Worm (Caenorhabditis elegans) whole organism, young adult: ENCODE results near the gene Y39A3CL.4.

Experiments
- F33H1.4 ChIP-seq: fragments of 200-800 bp; sonication (Bioruptor generic); IDR thresholded peaks from 2 replicates; pipeline ENCODE4 v1.3.6; 2022; ENCODE audit warnings: missing genetic modification reagents, missing genetic modification characterization, missing compliant biosample characterization
- F49E8.2 ChIP-seq: sonication (generic microtip); optimal IDR thresholded peaks from 3 replicates; lab custom pipeline; 2017; ENCODE audit warnings: missing genetic modification characterization, mild to moderate bottlenecking, missing compliant biosample characterization, antibody characterized with exemption, moderate library complexity; ENCODE audit not compliant: insufficient read depth
- F57A8.1 ChIP-seq: fragments of 200-800 bp; sonication (Bioruptor generic); optimal IDR thresholded peaks from 2 replicates; lab custom pipeline; 2018; ENCODE audit warnings: mild to moderate bottlenecking, missing genetic modification characterization, moderate library complexity, missing compliant biosample characterization
- T26A5.8 ChIP-seq: sonication (generic microtip); optimal IDR thresholded peaks from 2 replicates; lab custom pipeline; 2016; ENCODE audit warnings: missing genetic modification characterization, missing compliant biosample characterization
- Y53F4B.3 ChIP-seq: fragments of 200-800 bp; sonication (Bioruptor generic); IDR thresholded peaks from 2 replicates; pipeline ENCODE4 v1.3.6; 2022; ENCODE audit warnings: missing genetic modification reagents, missing genetic modification characterization, missing compliant biosample characterization
- Y67H2A.10 ChIP-seq: fragments of 200-800 bp; sonication (Bioruptor generic); conservative IDR thresholded peaks from 2 replicates; pipeline ENCODE4 v1.3.6; 2022; ENCODE audit warnings: missing genetic modification reagents, missing genetic modification characterization, missing compliant biosample characterization
- akir-1 ChIP-seq: fragments of 200-800 bp; sonication (Bioruptor generic); optimal IDR thresholded peaks from 2 replicates; lab custom pipeline; 2018; ENCODE audit warnings: mild to moderate bottlenecking, missing genetic modification characterization, moderate library complexity, missing compliant biosample characterization
- ama-1 ChIP-seq, 3 experiments: fragments of 150-350 bp in 1 of 3; sonication (generic microtip) in 2 of 3; optimal IDR thresholded peaks; 2 replicates each; lab custom pipeline; 2014 to 2018; ENCODE audit warnings: missing biosample characterization in 2 of 3, missing genetic modification characterization in 2 of 3, missing genetic modification reagents in 2 of 3
- aptf-2 ChIP-seq: fragments of 200-800 bp; sonication (Bioruptor generic); conservative IDR thresholded peaks from 2 replicates; pipeline ENCODE4 v1.3.6; 2022; ENCODE audit warnings: missing genetic modification reagents, missing genetic modification characterization, missing compliant biosample characterization
- attf-6 ChIP-seq: fragments of 200-800 bp; sonication (Bioruptor generic); IDR thresholded peaks from 2 replicates; pipeline ENCODE4 v1.3.6; 2022; ENCODE audit warnings: missing genetic modification reagents, missing genetic modification characterization, missing compliant biosample characterization
- cebp-2 ChIP-seq: fragments of 200-800 bp; sonication (Bioruptor generic); IDR thresholded peaks from 2 replicates; pipeline ENCODE4 v1.3.6; 2022; ENCODE audit warnings: missing genetic modification characterization, missing compliant biosample characterization
- chd-7 ChIP-seq: sonication (generic microtip); optimal IDR thresholded peaks from 2 replicates; lab custom pipeline; 2016; ENCODE audit warnings: mild to moderate bottlenecking, missing genetic modification characterization, moderate library complexity, missing compliant biosample characterization
- dox-1 ChIP-seq: fragments of 200-800 bp; sonication (Bioruptor generic); IDR thresholded peaks from 2 replicates; pipeline ENCODE4 v1.3.6; 2022; ENCODE audit warnings: missing genetic modification reagents, missing genetic modification characterization, missing compliant biosample characterization
- dpl-1 ChIP-seq: fragments of 150-350 bp; optimal IDR thresholded peaks from 2 replicates; lab custom pipeline; 2014; ENCODE audit warnings: missing biosample characterization, missing genetic modification reagents, missing genetic modification characterization
- egl-44 ChIP-seq: fragments of 200-800 bp; sonication (Bioruptor generic); IDR thresholded peaks from 2 replicates; pipeline ENCODE4 v1.3.6; 2022; ENCODE audit warnings: missing genetic modification reagents, missing genetic modification characterization, missing compliant biosample characterization
- egrh-3 ChIP-seq: fragments of 200-800 bp; sonication (Bioruptor generic); IDR thresholded peaks from 2 replicates; pipeline ENCODE4 v1.3.6; 2022; ENCODE audit warnings: missing genetic modification reagents, missing genetic modification characterization, missing compliant biosample characterization
- fkh-3 ChIP-seq: sonication (generic microtip); optimal IDR thresholded peaks from 2 replicates; lab custom pipeline; 2016; ENCODE audit warnings: mild to moderate bottlenecking, missing genetic modification characterization, missing compliant biosample characterization
- let-526 ChIP-seq: fragments of 200-800 bp; sonication (Bioruptor generic); IDR thresholded peaks from 2 replicates; pipeline ENCODE4 v1.3.6; 2022; ENCODE audit warnings: missing genetic modification reagents, missing genetic modification characterization, missing compliant biosample characterization
- lin-26 ChIP-seq: fragments of 200-800 bp; sonication (Bioruptor generic); IDR thresholded peaks from 2 replicates; pipeline ENCODE4 v1.3.6; 2022; ENCODE audit warnings: missing genetic modification reagents, missing genetic modification characterization, missing compliant biosample characterization
- lin-40 ChIP-seq: sonication (generic microtip); optimal IDR thresholded peaks from 2 replicates; lab custom pipeline; 2016; ENCODE audit warnings: missing genetic modification characterization, mild to moderate bottlenecking, missing compliant biosample characterization, missing genotype, missing genetic modification reagents
- madf-3 ChIP-seq: fragments of 200-800 bp; sonication (Bioruptor generic); IDR thresholded peaks from 2 replicates; pipeline ENCODE4 v1.3.6; 2022; ENCODE audit warnings: missing genetic modification reagents, missing genetic modification characterization, missing compliant biosample characterization
- madf-6 ChIP-seq: fragments of 200-800 bp; sonication (Bioruptor generic); IDR thresholded peaks from 2 replicates; pipeline ENCODE4 v1.3.6; 2022; ENCODE audit warnings: missing genetic modification reagents, missing genetic modification characterization, missing compliant biosample characterization
- mes-4 ChIP-seq: sonication (generic microtip); optimal IDR thresholded peaks from 2 replicates; lab custom pipeline; 2016; ENCODE audit warnings: missing genotype, missing genetic modification characterization, missing compliant biosample characterization
- mxl-1 ChIP-seq: sonication (generic microtip); optimal IDR thresholded peaks from 2 replicates; lab custom pipeline; 2016; ENCODE audit warnings: missing genetic modification characterization, missing compliant biosample characterization
- nhr-80 ChIP-seq: sonication (generic microtip); optimal IDR thresholded peaks from 2 replicates; lab custom pipeline; 2016; ENCODE audit warnings: missing genetic modification characterization, missing compliant biosample characterization
- rpc-1 ChIP-seq, 2 experiments: fragments of 150-350 bp in 1 of 2; sonication (generic microtip) in 1 of 2; optimal IDR thresholded peaks; 2 replicates each; lab custom pipeline; 2014 to 2018; ENCODE audit warnings: missing biosample characterization in 1 of 2, missing genetic modification characterization in 1 of 2, missing genetic modification reagents in 1 of 2, missing genotype in 1 of 2
- snpc-1.3 ChIP-seq: sonication (generic microtip); optimal IDR thresholded peaks from 2 replicates; lab custom pipeline; 2017; ENCODE audit warnings: missing genetic modification characterization, mild to moderate bottlenecking, missing compliant biosample characterization, antibody characterized with exemption, moderate library complexity, missing genotype, missing genetic modification reagents; ENCODE audit not compliant: insufficient read depth
- sptf-2 ChIP-seq: fragments of 200-800 bp; sonication (Bioruptor generic); optimal IDR thresholded peaks from 2 replicates; lab custom pipeline; 2018; ENCODE audit warnings: mild to moderate bottlenecking, missing genetic modification characterization, missing compliant biosample characterization
- zfh-2 ChIP-seq: fragments of 200-800 bp; sonication (Bioruptor generic); conservative IDR thresholded peaks from 2 replicates; pipeline ENCODE4 v1.3.6; 2022; ENCODE audit warnings: missing genetic modification reagents, missing genetic modification characterization, missing compliant biosample characterization
- ztf-6 ChIP-seq: fragments of 200-800 bp; sonication (Bioruptor generic); IDR thresholded peaks from 2 replicates; pipeline ENCODE4 v1.3.6; 2022; ENCODE audit warnings: missing genetic modification reagents, missing genetic modification characterization, missing compliant biosample characterization

The Y39A3CL.4 gene

DNA sequence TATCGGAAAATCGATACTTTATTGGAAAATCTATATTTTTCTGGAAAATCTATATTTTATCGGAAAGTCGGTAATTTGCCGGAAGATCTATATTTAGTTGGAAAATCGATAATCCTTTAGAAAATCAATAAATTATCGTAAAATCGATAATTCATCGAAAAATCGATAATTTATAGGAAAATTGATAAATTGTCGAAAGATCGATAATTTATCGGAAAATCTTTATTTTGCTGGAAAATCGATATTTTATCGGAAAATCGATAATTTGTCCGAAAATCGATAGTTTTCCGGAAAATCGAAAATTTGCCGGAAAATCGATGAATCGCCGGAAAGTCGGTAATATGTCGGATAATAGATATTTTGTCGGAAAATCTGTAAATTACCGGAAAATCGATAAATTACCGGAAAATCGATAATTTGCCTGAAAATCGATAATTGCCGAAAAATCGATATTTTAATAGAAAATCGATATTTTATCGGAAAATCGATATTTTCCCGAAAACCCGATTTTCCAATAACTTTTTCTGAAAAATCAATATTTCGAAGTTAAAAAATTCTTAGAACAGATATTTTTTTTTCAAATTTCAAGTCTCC, 27.6 kb upstream of the Y39A3CL.4 start:
- TF ChIP-seq mes-4 (tag; lab: Kevin White, UChicago) = no peak
- TF ChIP-seq F33H1.4 (GFP tag; lab: Robert Waterston, UW) = no peak
- no peak for TF ChIP-seq F49E8.2 (tag; lab: Kevin White, UChicago)
- no peak for TF ChIP-seq dpl-1 (GFP tag; lab: Kevin White, UChicago)
- TF ChIP-seq nhr-80 (tag; lab: Kevin White, UChicago) = no peak
- no peak for TF ChIP-seq akir-1 (GFP tag; lab: Kevin White, UChicago)
- TF ChIP-seq ztf-6 (GFP tag; lab: Robert Waterston, UW) = no peak
- TF ChIP-seq let-526 = no peak
- TF ChIP-seq attf-6 (GFP tag; lab: Robert Waterston, UW) = no peak
- TF ChIP-seq mxl-1 (tag; lab: Kevin White, UChicago) = no peak
- no peak for TF ChIP-seq lin-40 (tag; lab: Kevin White, UChicago)
- TF ChIP-seq lin-26 (GFP tag; lab: Robert Waterston, UW) = no peak
- TF ChIP-seq, all 124 proteins: peak for 0

DNA sequence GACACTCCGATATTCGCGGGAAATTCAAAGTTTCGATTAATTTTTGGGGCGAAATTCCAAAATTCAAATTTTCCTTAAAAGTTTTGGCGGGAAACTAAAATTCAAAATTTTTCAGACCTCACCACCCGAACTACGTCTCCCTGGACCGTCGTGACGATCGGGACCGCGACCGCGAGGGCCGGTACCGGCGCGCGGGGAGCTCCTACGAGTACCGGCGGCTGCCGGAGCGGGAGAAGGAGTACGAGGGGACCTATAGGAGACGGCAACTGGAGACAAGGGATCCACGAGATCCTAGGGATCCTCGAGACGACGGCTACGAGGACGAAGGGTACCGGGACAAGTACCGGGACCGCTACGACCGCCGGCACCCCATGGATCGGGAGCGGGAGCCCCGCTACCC, 26.6 kb upstream of the Y39A3CL.4 start:
- TF ChIP-seq egrh-3 (GFP tag; lab: Robert Waterston, UW) (peak; percentile 80), rpc-1 (optimal IDR thresholded peaks at IDR 0.05; lab: Kevin White, UChicago) (no peak), rpc-1 (tag; optimal IDR thresholded peaks at IDR 0.05; lab: Kevin White, UChicago) (no peak), zfh-2 (GFP tag; lab: Robert Waterston, UW) (peak; percentile 59), aptf-2 (0 out of 2 replicates have a peak, but pooled peaks have one; percentile 24)

DNA sequence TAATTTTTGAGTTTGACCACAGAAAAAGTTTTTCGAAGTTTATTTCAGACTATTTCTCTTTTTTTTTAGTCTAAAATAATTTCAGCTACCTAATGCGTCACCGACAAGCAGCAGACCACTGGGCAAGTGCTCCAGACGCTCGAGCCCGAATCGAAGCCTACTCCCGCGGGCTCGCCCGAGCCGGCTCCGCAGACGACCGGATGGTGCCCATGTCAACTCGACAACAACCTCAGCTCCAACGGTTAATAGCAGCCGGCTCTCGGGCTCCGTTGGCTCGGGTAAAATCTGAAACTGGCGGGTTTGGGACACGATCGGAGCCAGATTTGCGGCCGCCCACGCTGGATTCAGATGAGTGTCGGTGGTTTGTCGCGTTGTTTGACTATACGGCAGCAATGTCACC, 25.1 kb upstream of the Y39A3CL.4 start:
- TF ChIP-seq egrh-3 (GFP tag; lab: Robert Waterston, UW) (peak; percentile 58; the same call in 1 of the 2 replicates), zfh-2 (GFP tag; lab: Robert Waterston, UW) (peak; percentile 93), Y53F4B.3 (no peak)

DNA sequence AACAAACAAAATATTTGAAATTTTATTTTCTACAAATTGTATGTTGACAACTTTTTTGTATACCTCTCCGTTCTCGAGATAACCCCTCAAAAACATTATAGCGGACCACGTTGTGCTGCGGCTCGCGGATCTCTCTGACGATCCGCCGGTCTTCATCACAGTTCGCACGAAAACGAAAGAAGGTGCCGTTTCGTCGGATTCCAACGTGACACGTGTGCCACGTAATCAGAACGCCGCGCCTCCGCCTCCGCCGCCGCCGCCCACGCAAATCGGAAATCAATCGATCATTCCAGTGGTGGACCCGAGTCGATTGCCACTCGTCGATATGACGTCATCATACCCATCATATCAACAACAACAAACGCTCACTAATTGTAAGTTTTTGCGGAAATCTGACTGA, 21.5 kb upstream of the Y39A3CL.4 start:
- TF ChIP-seq zfh-2 (GFP tag; lab: Robert Waterston, UW) (peak; percentile 69), cebp-2 (GFP tag; lab: Robert Waterston, UW) (no peak)

DNA sequence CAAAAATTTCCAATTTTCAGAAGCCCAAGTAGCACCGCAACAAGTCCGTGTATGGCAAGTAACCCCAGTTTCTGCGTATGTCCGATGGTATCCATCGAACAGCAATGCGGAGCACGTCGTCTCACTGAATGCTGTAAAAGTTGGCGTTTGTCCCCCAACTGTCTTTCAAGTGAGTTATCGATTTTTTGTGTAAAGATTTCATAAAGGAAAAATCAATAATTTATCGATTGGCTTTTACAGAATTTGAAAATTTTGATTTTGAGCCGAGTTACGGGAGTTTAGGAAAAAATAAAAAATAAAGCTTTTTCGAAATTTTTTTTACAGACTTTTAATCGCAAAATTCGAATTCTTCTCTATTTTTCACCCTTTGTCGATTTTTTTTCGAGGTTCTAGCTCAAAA, 16.2 kb upstream of the Y39A3CL.4 start:
- TF ChIP-seq akir-1 (GFP tag; lab: Kevin White, UChicago) = no peak
- TF ChIP-seq Y53F4B.3 = no peak
- TF ChIP-seq sptf-2 (GFP tag; lab: Kevin White, UChicago) = no peak
- no peak for TF ChIP-seq Y67H2A.10 (GFP tag; lab: Robert Waterston, UW)
- TF ChIP-seq T26A5.8 (tag; lab: Kevin White, UChicago) = no peak
- no peak for TF ChIP-seq fkh-3 (tag; lab: Kevin White, UChicago)
- TF ChIP-seq F57A8.1 (GFP tag; lab: Kevin White, UChicago) = no peak
- TF ChIP-seq F49E8.2 (tag; lab: Kevin White, UChicago) = no peak
- TF ChIP-seq dox-1 (GFP tag; lab: Robert Waterston, UW) = no peak
- TF ChIP-seq snpc-1.3 (tag; lab: Kevin White, UChicago) = no peak
- no peak for TF ChIP-seq madf-3 (GFP tag; lab: Robert Waterston, UW)
- TF ChIP-seq ama-1 (optimal IDR thresholded peaks at IDR 0.05; lab: Kevin White, UChicago) = no peak
- TF ChIP-seq ama-1 (GFP tag; optimal IDR thresholded peaks at IDR 0.05; lab: Kevin White, UChicago) = no peak
- no peak for TF ChIP-seq lin-40 (tag; lab: Kevin White, UChicago)
- no peak for TF ChIP-seq madf-6 (GFP tag; lab: Robert Waterston, UW)
- TF ChIP-seq chd-7 (tag; lab: Kevin White, UChicago) = no peak
- no peak for TF ChIP-seq egl-44 (GFP tag; lab: Robert Waterston, UW)
